Fruit fly (Drosophila melanogaster): ENCODE measurements around the gene CG3610.

The CG3610 gene

DNA sequence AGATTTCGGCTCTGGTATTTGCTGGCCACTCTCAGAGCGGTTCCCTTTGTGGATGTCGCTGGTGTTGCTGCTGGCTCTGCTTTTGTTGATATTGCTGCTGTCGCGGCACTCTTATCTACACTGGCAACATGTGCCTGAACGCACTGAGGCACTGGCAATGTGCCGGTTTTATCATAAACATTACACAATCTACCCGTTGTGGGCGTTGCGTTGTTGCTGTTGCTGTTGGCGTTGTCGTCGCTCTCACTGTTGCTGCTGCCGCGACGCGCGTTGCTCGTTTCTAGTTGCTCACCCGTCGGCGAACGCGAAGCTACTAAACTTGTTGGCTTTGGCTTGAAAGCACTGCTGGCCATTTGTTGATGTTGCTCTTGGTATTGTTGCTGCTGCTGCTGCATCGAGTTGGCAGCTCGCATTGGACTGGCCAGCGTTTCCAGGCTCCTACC lies 25.1 kb upstream of the CG3610 start (continued):
- TF ChIP-seq mirr (GFP tag; optimal IDR thresholded peaks at IDR 0.05) = peak; percentile 49
- peak; percentile 15 for TF ChIP-seq CG17385 (GFP tag; optimal IDR thresholded peaks at IDR 0.05)
- TF ChIP-seq CG15601 (tag; optimal IDR thresholded peaks at IDR 0.05) = no peak
- no peak for TF ChIP-seq stc (GFP tag; IDR thresholded peaks at IDR 0.05)
- no peak for TF ChIP-seq CG16779 (GFP tag; IDR thresholded peaks at IDR 0.05)
- TF ChIP-seq chif (GFP tag; optimal IDR thresholded peaks at IDR 0.05) = no peak
- TF ChIP-seq CG18599 (GFP tag; optimal IDR thresholded peaks at IDR 0.05) = peak; percentile 38
- TF ChIP-seq CG10321 (GFP tag; IDR thresholded peaks at IDR 0.05) = no peak
- TF ChIP-seq Oaz (GFP tag; IDR thresholded peaks at IDR 0.05) = no peak
- TF ChIP-seq ash1 (GFP tag; optimal IDR thresholded peaks at IDR 0.05) = no peak
- TF ChIP-seq CG8290 (GFP tag; optimal IDR thresholded peaks at IDR 0.05) = no peak
- peak in 1 of 2 experiments; percentile 13 for TF ChIP-seq CG8290 (tag; optimal IDR thresholded peaks at IDR 0.05)
- peak; percentile 73 for TF ChIP-seq Med (GFP tag)
- TF ChIP-seq CG30431 (GFP tag; optimal IDR thresholded peaks at IDR 0.05) = no peak
- TF ChIP-seq CG11504 (tag; optimal IDR thresholded peaks at IDR 0.05) = peak; percentile 100
- no peak for TF ChIP-seq Nf-YA (GFP tag; IDR thresholded peaks at IDR 0.05)
- peak; percentile 38; the same call in 1 of the 2 replicates for TF ChIP-seq GATAe (GFP tag; conservative IDR thresholded peaks at IDR 0.05)
- peak; percentile 44; the same call in 1 of the 3 replicates for TF ChIP-seq Opbp (GFP tag; IDR thresholded peaks at IDR 0.05; ENCODE audit: partially characterized antibody)
- TF ChIP-seq NC2α (GFP tag; optimal IDR thresholded peaks at IDR 0.05) = no peak
- peak; percentile 86 for TF ChIP-seq trem (tag; optimal IDR thresholded peaks at IDR 0.05)
- peak; percentile 28; the same call in 1 of the 3 replicates for TF ChIP-seq Aef1 (GFP tag; IDR thresholded peaks at IDR 0.05)
- no peak for TF ChIP-seq ato (GFP tag; IDR thresholded peaks at IDR 0.05; ENCODE audit: partially characterized antibody)
- TF ChIP-seq gsb (GFP tag; IDR thresholded peaks at IDR 0.05) = no peak
- peak in 1 of 2 experiments; percentile 1 for TF ChIP-seq Eip74EF (GFP tag; optimal IDR thresholded peaks at IDR 0.05)
- TF ChIP-seq ems (GFP tag; optimal IDR thresholded peaks at IDR 0.05) = no peak
- no peak for TF ChIP-seq pfk (GFP tag; optimal IDR thresholded peaks at IDR 0.05)
- TF ChIP-seq CG15514 (GFP tag; optimal IDR thresholded peaks at IDR 0.05) = peak; percentile 16
- peak; percentile 99 for TF ChIP-seq CG5180 (GFP tag; optimal IDR thresholded peaks at IDR 0.05)
- TF ChIP-seq Pdp1 (GFP tag; optimal IDR thresholded peaks at IDR 0.05) = peak in 1 of 2 experiments; percentile 99
- no peak for TF ChIP-seq NfI (GFP tag; optimal IDR thresholded peaks at IDR 0.05)
- TF ChIP-seq CG12071 (GFP tag; optimal IDR thresholded peaks at IDR 0.05) = peak; percentile 4
- TF ChIP-seq rib (GFP tag; IDR thresholded peaks at IDR 0.05) = peak; percentile 20; the same call in 1 of the 2 replicates
- TF ChIP-seq Bgb (GFP tag; IDR thresholded peaks at IDR 0.05; ENCODE audit: partially characterized antibody) = peak; percentile 59
- no peak for TF ChIP-seq lov (optimal IDR thresholded peaks at IDR 0.05)
- no peak for TF ChIP-seq lov (GFP tag; IDR thresholded peaks at IDR 0.05)
- TF ChIP-seq CG9797 (GFP tag; optimal IDR thresholded peaks at IDR 0.05) = no peak
- TF ChIP-seq CG2199 (GFP tag; IDR thresholded peaks at IDR 0.05) = 0 out of 3 replicates have a peak, but pooled peaks have one; percentile 11
- peak; percentile 7; the same call in 1 of the 2 replicates for TF ChIP-seq ranshi (GFP tag; IDR thresholded peaks at IDR 0.05)
- no peak for TF ChIP-seq CG1529 (GFP tag; optimal IDR thresholded peaks at IDR 0.05)
- TF ChIP-seq CG17359 (tag; optimal IDR thresholded peaks at IDR 0.05) = peak; percentile 8
- no peak for TF ChIP-seq hbn (GFP tag; IDR thresholded peaks at IDR 0.05; ENCODE audit: partially characterized antibody)
- peak; percentile 6 for TF ChIP-seq CG12155 (GFP tag; optimal IDR thresholded peaks at IDR 0.05)
- TF ChIP-seq zf30C (GFP tag; optimal IDR thresholded peaks at IDR 0.05) = no peak
- TF ChIP-seq gro (GFP tag; optimal IDR thresholded peaks at IDR 0.05) = peak; percentile 11
- no peak for TF ChIP-seq CG10431 (GFP tag; optimal IDR thresholded peaks at IDR 0.05)
